Fruit fly (Drosophila melanogaster): ENCODE data around the gene Cox11.

Gene Cox11

DNA sequence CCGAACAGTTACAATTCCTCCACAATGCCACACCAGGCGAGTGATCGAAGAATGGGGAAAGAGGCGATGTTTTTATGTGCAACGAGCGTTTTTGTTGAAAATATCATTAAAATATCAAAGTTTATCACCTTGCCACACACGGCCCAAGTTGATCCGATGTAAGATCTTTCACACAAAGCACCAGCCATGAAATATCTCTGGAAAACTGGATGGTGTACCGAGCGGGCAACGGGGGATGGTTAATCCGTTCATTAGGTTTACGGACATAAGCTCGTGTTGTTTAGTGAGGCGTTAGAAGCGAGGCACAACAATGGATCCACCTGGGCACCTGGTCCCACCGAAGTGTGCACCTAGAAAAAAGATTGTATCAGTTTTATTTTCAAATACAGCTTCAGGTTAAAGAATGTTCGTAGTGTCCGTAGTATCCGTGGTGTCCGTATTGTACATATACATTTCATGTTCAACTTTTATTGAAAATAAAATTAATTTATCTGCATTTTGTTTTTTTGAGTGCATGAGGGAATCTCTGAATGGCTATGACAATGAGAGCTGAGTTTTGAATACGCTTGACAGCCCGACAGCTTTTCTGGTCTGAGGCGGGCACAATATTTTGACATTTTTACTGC, 30.2 kb upstream of the Cox11 start (continued):
- TF ChIP-seq CG31224 (GFP tag; IDR thresholded peaks at IDR 0.05) (peak; percentile 22; the same call in 1 of the 2 replicates), bcd (GFP tag; optimal IDR thresholded peaks at IDR 0.05) (peak; percentile 35), lmd (GFP tag; IDR thresholded peaks at IDR 0.05) (peak; percentile 52), wdn (GFP tag; IDR thresholded peaks at IDR 0.05) (no peak), dpn (GFP tag; optimal IDR thresholded peaks at IDR 0.05) (peak; percentile 40 to 50), trem (tag; optimal IDR thresholded peaks at IDR 0.05) (peak; percentile 59), CG16815 (GFP tag; optimal IDR thresholded peaks at IDR 0.05) (peak; percentile 19), CG10147 (GFP tag; optimal IDR thresholded peaks at IDR 0.05) (peak; percentile 32), CG12299 (tag; optimal IDR thresholded peaks at IDR 0.05) (peak; percentile 5), kah (GFP tag; optimal IDR thresholded peaks at IDR 0.05) (no peak), ewg (GFP tag; optimal IDR thresholded peaks at IDR 0.05) (peak; percentile 18), CG13296 (GFP tag; optimal IDR thresholded peaks at IDR 0.05) (peak; percentile 41), Sox100B (GFP tag; optimal IDR thresholded peaks at IDR 0.05) (peak; percentile 48), CG10543 (GFP tag; optimal IDR thresholded peaks at IDR 0.05) (no peak), CG12391 (tag; optimal IDR thresholded peaks at IDR 0.05) (peak; percentile 66), CG15696 (tag; optimal IDR thresholded peaks at IDR 0.05) (peak; percentile 22), Side (GFP tag; optimal IDR thresholded peaks at IDR 0.05) (peak; percentile 32), Hsf (GFP tag; optimal IDR thresholded peaks at IDR 0.05) (peak; percentile 63), sr (GFP tag; IDR thresholded peaks at IDR 0.05) (no peak), ash1 (GFP tag; optimal IDR thresholded peaks at IDR 0.05) (no peak), CG10462 (GFP tag; optimal IDR thresholded peaks at IDR 0.05) (peak; percentile 9), Ptx1 (GFP tag; IDR thresholded peaks at IDR 0.05) (peak; percentile 54), HLH3B (GFP tag; IDR thresholded peaks at IDR 0.05) (peak; percentile 40), ftz-f1 (GFP tag; optimal IDR thresholded peaks at IDR 0.05) (no peak), CG11695 (GFP tag; IDR thresholded peaks at IDR 0.05) (0 out of 3 replicates have a peak, but pooled peaks have one; percentile 51), Nf-YB (GFP tag; optimal IDR thresholded peaks at IDR 0.05) (peak; percentile 44), chm (GFP tag; IDR thresholded peaks at IDR 0.05) (peak; percentile 65; the same call in 1 of the 2 replicates), CG9817 (tag; optimal IDR thresholded peaks at IDR 0.05) (peak; percentile 62), NC2β (GFP tag; optimal IDR thresholded peaks at IDR 0.05) (peak; percentile 36), stc (GFP tag; IDR thresholded peaks at IDR 0.05) (no peak), lilli (GFP tag; optimal IDR thresholded peaks at IDR 0.05) (peak; percentile 55), CG13424 (tag; optimal IDR thresholded peaks at IDR 0.05) (peak; percentile 73), sim (GFP tag; IDR thresholded peaks at IDR 0.05) (0 out of 2 replicates have a peak, but pooled peaks have one; percentile 19), slou (GFP tag; optimal IDR thresholded peaks at IDR 0.05) (peak; percentile 16), gcm (GFP tag; optimal IDR thresholded peaks at IDR 0.05) (peak; percentile 60), fd96Cb (tag; optimal IDR thresholded peaks at IDR 0.05) (peak; percentile 56), sd (tag; optimal IDR thresholded peaks at IDR 0.05) (peak; percentile 16), CG17802 (tag; optimal IDR thresholded peaks at IDR 0.05) (peak; percentile 49), Trl (optimal IDR thresholded peaks at IDR 0.05) (no peak), Trl (GFP tag; optimal IDR thresholded peaks at IDR 0.05) (peak; percentile 53), CG33557 (GFP tag; optimal IDR thresholded peaks at IDR 0.05) (peak; percentile 69), CG5180 (GFP tag; optimal IDR thresholded peaks at IDR 0.05) (peak; percentile 23), CG6689 (GFP tag; IDR thresholded peaks at IDR 0.05) (peak; percentile 64; the same call in 1 of the 2 replicates), sens (GFP tag) (peak; percentile 95), B-H1 (GFP tag; IDR thresholded peaks at IDR 0.05) (no peak), CG9215 (GFP tag; IDR thresholded peaks at IDR 0.05) (peak; percentile 18; the same call in 1 of the 2 replicates), BEAF-32 (GFP tag; optimal IDR thresholded peaks at IDR 0.05) (no peak), chn (GFP tag; optimal IDR thresholded peaks at IDR 0.05) (peak; percentile 40), CG14441 (GFP tag; IDR thresholded peaks at IDR 0.05) (peak; percentile 43), insv (GFP tag; optimal IDR thresholded peaks at IDR 0.05) (no peak)

Data from whole organism, embryonic.